Fruit fly (Drosophila melanogaster) whole organism, embryonic: ENCODE measurements around the gene CG12116.

ENCODE experiments used
- Atf3 ChIP-seq: fragments of 200-800 bp; sonication (Bioruptor generic); optimal IDR thresholded peaks from 3 replicates; lab custom pipeline; 2016; ENCODE audit warnings: missing biosample characterization, missing genetic modification characterization
- BtbVII ChIP-seq: fragments of 200-800 bp; sonication (Bioruptor generic); optimal IDR thresholded peaks from 3 replicates; lab custom pipeline; 2017; ENCODE audit warnings: missing biosample characterization, mild to moderate bottlenecking, missing genetic modification characterization
- CG10565 ChIP-seq: fragments of 200-800 bp; sonication (Bioruptor generic); optimal IDR thresholded peaks from 3 replicates; lab custom pipeline; 2016; ENCODE audit warnings: missing biosample characterization, mild to moderate bottlenecking, missing genetic modification characterization
- CG12104 ChIP-seq: fragments of 200-800 bp; sonication (Bioruptor generic); optimal IDR thresholded peaks from 3 replicates; lab custom pipeline; 2016; ENCODE audit warnings: missing biosample characterization, missing genetic modification characterization
- CG13287 ChIP-seq: fragments of 200-800 bp; sonication (Bioruptor generic); IDR thresholded peaks from 2 replicates; pipeline ENCODE4 v1.3.6; 2022; ENCODE audit warnings: missing biosample characterization, missing genetic modification characterization; ENCODE audit not compliant: partially characterized antibody
- CG17912 ChIP-seq: fragments of 200-800 bp; sonication (Bioruptor generic); optimal IDR thresholded peaks from 2 replicates; lab custom pipeline; 2018; ENCODE audit warnings: missing biosample characterization, mild to moderate bottlenecking, missing genetic modification characterization
- CG2199 ChIP-seq: fragments of 200-800 bp; sonication (Bioruptor generic); IDR thresholded peaks from 3 replicates; pipeline ENCODE4 v1.3.6; 2022; ENCODE audit warnings: missing biosample characterization, missing genetic modification characterization
- CG31388 ChIP-seq: fragments of 200-800 bp; sonication (Bioruptor generic); optimal IDR thresholded peaks from 2 replicates; lab custom pipeline; 2016; ENCODE audit warnings: missing biosample characterization, missing genetic modification characterization
- CG34376 ChIP-seq: fragments of 200-800 bp; sonication (Bioruptor generic); optimal IDR thresholded peaks from 2 replicates; lab custom pipeline; 2018; ENCODE audit warnings: missing biosample characterization, mild to moderate bottlenecking, missing genetic modification characterization
- CG3995 ChIP-seq: fragments of 200-800 bp; sonication (Bioruptor generic); optimal IDR thresholded peaks from 3 replicates; lab custom pipeline; 2016; ENCODE audit warnings: missing biosample characterization, missing genetic modification characterization
- CG4328 ChIP-seq: fragments of 200-800 bp; sonication (Bioruptor generic); optimal IDR thresholded peaks from 3 replicates; lab custom pipeline; 2017; ENCODE audit warnings: missing biosample characterization, missing genetic modification reagents, missing genetic modification characterization
- CG4707 ChIP-seq: fragments of 200-800 bp; sonication (Bioruptor generic); optimal IDR thresholded peaks from 2 replicates; lab custom pipeline; 2018; ENCODE audit warnings: missing biosample characterization, mild to moderate bottlenecking, missing genetic modification characterization, moderate library complexity
- CG5245 ChIP-seq: fragments of 200-800 bp; sonication (Bioruptor generic); optimal IDR thresholded peaks from 3 replicates; lab custom pipeline; 2016; ENCODE audit warnings: missing biosample characterization, missing genetic modification characterization
- CG7786 ChIP-seq: fragments of 200-800 bp; sonication (Bioruptor generic); optimal IDR thresholded peaks from 2 replicates; lab custom pipeline; 2016; ENCODE audit warnings: missing biosample characterization, missing genetic modification characterization
- CG7963 ChIP-seq: fragments of 200-800 bp; sonication (Bioruptor generic); IDR thresholded peaks from 3 replicates; pipeline ENCODE4 v1.3.6; 2022; ENCODE audit warnings: missing biosample characterization, missing genetic modification characterization; ENCODE audit not compliant: partially characterized antibody
- CG9215 ChIP-seq: fragments of 200-800 bp; sonication (Bioruptor generic); IDR thresholded peaks from 2 replicates; pipeline ENCODE4 v1.3.6; 2022; ENCODE audit warnings: missing biosample characterization, missing genetic modification characterization
- HLH54F ChIP-seq: fragments of 200-800 bp; sonication (Bioruptor generic); optimal IDR thresholded peaks from 3 replicates; lab custom pipeline; 2016; ENCODE audit warnings: missing biosample characterization, missing genetic modification characterization
- HmgZ ChIP-seq: fragments of 200-800 bp; sonication (Bioruptor generic); optimal IDR thresholded peaks from 2 replicates; lab custom pipeline; 2018; ENCODE audit warnings: missing biosample characterization, mild to moderate bottlenecking, missing genetic modification characterization
- Hmr ChIP-seq: fragments of 200-800 bp; sonication (Bioruptor generic); optimal IDR thresholded peaks from 3 replicates; lab custom pipeline; 2017; ENCODE audit warnings: mild to moderate bottlenecking, missing biosample characterization, missing genetic modification reagents, missing genetic modification characterization
- Hmx ChIP-seq: fragments of 200-800 bp; sonication (Bioruptor generic); optimal IDR thresholded peaks from 2 replicates; lab custom pipeline; 2016; ENCODE audit warnings: missing biosample characterization, missing genetic modification characterization
- Jarid2 ChIP-seq: fragments of 200-800 bp; sonication (Bioruptor generic); optimal IDR thresholded peaks from 3 replicates; lab custom pipeline; 2017; ENCODE audit warnings: mild to moderate bottlenecking, missing biosample characterization, missing genetic modification reagents, missing genetic modification characterization
- Lim3 ChIP-seq: fragments of 200-800 bp; sonication (Bioruptor generic); IDR thresholded peaks from 2 replicates; pipeline ENCODE4 v1.3.6; 2022; ENCODE audit warnings: missing biosample characterization, missing genetic modification characterization
- MTF-1 ChIP-seq: fragments of 200-800 bp; sonication (Bioruptor generic); optimal IDR thresholded peaks from 2 replicates; lab custom pipeline; 2018; ENCODE audit warnings: missing biosample characterization, mild to moderate bottlenecking, missing genetic modification characterization, borderline replicate concordance
- Rx ChIP-seq: fragments of 200-800 bp; sonication (Bioruptor generic); IDR thresholded peaks from 2 replicates; pipeline ENCODE4 v1.3.6; 2022; ENCODE audit warnings: missing biosample characterization, missing genetic modification characterization
- Sin3A ChIP-seq: fragments of >200 bp; optimal IDR thresholded peaks from 2 replicates; lab custom pipeline; 2018
- Tbp ChIP-seq: fragments of >200 bp; optimal IDR thresholded peaks from 2 replicates; lab custom pipeline; 2018; ENCODE audit warnings: missing biosample characterization, missing genetic modification characterization
- YL-1 ChIP-seq: fragments of 200-800 bp; sonication (Bioruptor generic); optimal IDR thresholded peaks from 3 replicates; lab custom pipeline; 2017; ENCODE audit warnings: missing biosample characterization, mild to moderate bottlenecking, missing genetic modification characterization
- ase ChIP-seq: fragments of 200-800 bp; sonication (Bioruptor generic); IDR thresholded peaks from 3 replicates; pipeline ENCODE4 v1.3.6; 2022; ENCODE audit warnings: missing biosample characterization, missing genetic modification characterization
- bbx ChIP-seq: fragments of 200-800 bp; sonication (Bioruptor generic); IDR thresholded peaks from 2 replicates; pipeline ENCODE4 v1.3.6; 2022; ENCODE audit warnings: missing biosample characterization, missing genetic modification characterization; ENCODE audit not compliant: partially characterized antibody
- bigmax ChIP-seq: fragments of 200-800 bp; sonication (Bioruptor generic); optimal IDR thresholded peaks from 2 replicates; lab custom pipeline; 2018; ENCODE audit warnings: missing biosample characterization, mild to moderate bottlenecking, missing genetic modification characterization
- corto ChIP-seq: fragments of 200-800 bp; sonication (Bioruptor generic); optimal IDR thresholded peaks from 2 replicates; lab custom pipeline; 2016; ENCODE audit warnings: missing biosample characterization, mild to moderate bottlenecking, missing genetic modification characterization, moderate library complexity
- dmrt99B ChIP-seq: fragments of 200-800 bp; sonication (Bioruptor generic); optimal IDR thresholded peaks from 2 replicates; lab custom pipeline; 2018; ENCODE audit warnings: missing biosample characterization, mild to moderate bottlenecking, missing genetic modification characterization, moderate library complexity
- gcm ChIP-seq: fragments of 200-800 bp; sonication (Bioruptor generic); optimal IDR thresholded peaks from 2 replicates; lab custom pipeline; 2019; ENCODE audit warnings: missing biosample characterization, mild to moderate bottlenecking, missing genetic modification characterization, moderate library complexity
- gcm2 ChIP-seq: fragments of 200-800 bp; sonication (Bioruptor generic); optimal IDR thresholded peaks from 2 replicates; lab custom pipeline; 2016; ENCODE audit warnings: missing biosample characterization, missing genetic modification characterization
- hkb ChIP-seq, 2 experiments: fragments of 200-800 bp in 1 of 2; fragments of >200 bp in 1 of 2; sonication (Bioruptor generic) in 1 of 2; IDR thresholded peaks in 1 of 2; optimal IDR thresholded peaks in 1 of 2; 2 replicates each; pipeline versions ENCODE4 v1.3.6 to Lab custom; 2017 to 2022; ENCODE audit warnings: missing biosample characterization in 1 of 2, missing genetic modification characterization in 1 of 2
- jigr1 ChIP-seq: fragments of 200-800 bp; sonication (Bioruptor generic); IDR thresholded peaks from 3 replicates; pipeline ENCODE4 v1.3.6; 2022; ENCODE audit warnings: missing biosample characterization, missing genetic modification characterization
- kah ChIP-seq: fragments of 200-800 bp; sonication (Bioruptor generic); optimal IDR thresholded peaks from 2 replicates; lab custom pipeline; 2018; ENCODE audit warnings: missing biosample characterization, mild to moderate bottlenecking, missing genetic modification characterization
- mirr ChIP-seq: fragments of 200-800 bp; sonication (Bioruptor generic); optimal IDR thresholded peaks from 3 replicates; lab custom pipeline; 2018; ENCODE audit warnings: missing biosample characterization, mild to moderate bottlenecking, missing genetic modification characterization
- nmo ChIP-seq: fragments of 200-800 bp; sonication (Bioruptor generic); optimal IDR thresholded peaks from 2 replicates; lab custom pipeline; 2018; ENCODE audit warnings: missing biosample characterization, mild to moderate bottlenecking, missing genetic modification characterization, moderate library complexity
- nom ChIP-seq: fragments of 200-800 bp; sonication (Bioruptor generic); optimal IDR thresholded peaks from 2 replicates; lab custom pipeline; 2017; ENCODE audit warnings: missing biosample characterization, missing genetic modification characterization, mild to moderate bottlenecking, moderate library complexity, missing genetic modification reagents
- otp ChIP-seq: fragments of 200-800 bp; sonication (Bioruptor generic); IDR thresholded peaks from 3 replicates; pipeline ENCODE4, ENCODE4 v1.3.6; 2022; ENCODE audit warnings: missing biosample characterization, missing genetic modification characterization
- pan ChIP-seq, 4 experiments: fragments of >200 bp in 3 of 4; fragments of 200-800 bp in 1 of 4; sonication (Bioruptor generic) in 1 of 4; optimal IDR thresholded peaks in 3 of 4; IDR thresholded peaks in 1 of 4; 2 replicates each; pipeline versions ENCODE4 v1.3.6 to Lab custom; 2017 to 2022; ENCODE audit warnings: missing biosample characterization in 2 of 4, missing genetic modification characterization in 2 of 4, mixed read lengths in 1 of 4
- sim ChIP-seq: fragments of 200-800 bp; sonication (Bioruptor generic); IDR thresholded peaks from 2 replicates; pipeline ENCODE4 v1.3.6; 2022; ENCODE audit warnings: missing biosample characterization, missing genetic modification characterization
- stwl ChIP-seq: fragments of 200-800 bp; sonication (Bioruptor generic); optimal IDR thresholded peaks from 3 replicates; lab custom pipeline; 2018; ENCODE audit warnings: missing biosample characterization, mild to moderate bottlenecking, missing genetic modification characterization, moderate library complexity
- tll ChIP-seq, 2 experiments: fragments of 200-800 bp in 1 of 2; fragments of >200 bp in 1 of 2; sonication (Bioruptor generic) in 1 of 2; optimal IDR thresholded peaks; 2 replicates each; lab custom pipeline; 2017 to 2019; ENCODE audit warnings: missing biosample characterization in 2 of 2, missing genetic modification characterization in 2 of 2, mild to moderate bottlenecking in 1 of 2, moderate library complexity in 1 of 2
- ttk ChIP-seq: fragments of 200-800 bp; sonication (Bioruptor generic); IDR thresholded peaks from 2 replicates; pipeline ENCODE4 v2.1.2; 2022; ENCODE audit warnings: missing biosample characterization, missing genetic modification characterization
- tx ChIP-seq: fragments of 200-800 bp; sonication (Bioruptor generic); optimal IDR thresholded peaks from 2 replicates; lab custom pipeline; 2016; ENCODE audit warnings: missing biosample characterization, missing genetic modification characterization
- vfl ChIP-seq: fragments of 200-800 bp; sonication (Bioruptor generic); optimal IDR thresholded peaks from 2 replicates; lab custom pipeline; 2016; ENCODE audit warnings: missing biosample characterization, missing genetic modification characterization
- zfh2 ChIP-seq: fragments of 200-800 bp; sonication (Bioruptor generic); optimal IDR thresholded peaks from 2 replicates; lab custom pipeline; 2016; ENCODE audit warnings: missing biosample characterization, missing genetic modification characterization

Gene CG12116

DNA sequence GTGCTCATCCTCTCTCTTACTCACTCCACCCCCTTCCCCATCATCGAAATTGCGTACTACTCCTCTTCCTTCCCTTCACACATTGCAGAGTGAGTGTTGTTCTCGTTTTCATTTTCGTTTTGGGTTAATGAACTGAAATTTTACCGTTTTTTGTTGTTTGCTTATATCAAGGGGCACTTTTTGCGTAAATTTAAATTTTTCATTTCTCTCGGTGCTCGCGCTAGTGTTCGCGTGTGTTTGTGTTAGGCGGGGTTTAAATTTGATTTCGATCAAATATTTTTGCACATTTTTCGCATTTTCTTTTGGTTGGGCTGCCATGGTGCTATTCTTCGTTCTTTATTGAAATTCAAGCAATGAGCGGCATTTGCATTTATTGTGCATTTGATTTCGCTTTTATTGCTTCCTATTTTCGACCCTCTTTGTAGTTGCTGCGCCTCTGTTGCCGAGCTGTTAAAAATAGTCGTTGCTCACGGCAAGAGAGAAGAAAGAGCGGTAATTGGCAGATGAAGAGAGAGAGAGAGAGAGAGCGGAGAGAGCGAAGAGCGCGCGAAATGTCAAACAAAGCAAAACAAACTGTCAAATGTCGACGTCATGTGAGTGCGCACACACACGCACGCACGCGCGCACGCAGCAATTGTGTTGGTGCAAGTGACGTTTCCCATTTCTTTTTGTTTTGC, 47.9 kb downstream of the CG12116 start (continued):
- TF ChIP-seq ttk (GFP tag; lab: Robert Waterston, UW) (no peak), Hmx (no peak), nom (peak; percentile 91), pan (optimal IDR thresholded peaks at IDR 0.05; lab: Kevin White, UChicago) (no peak), pan (GFP tag; optimal IDR thresholded peaks at IDR 0.05 in 1 of 2, IDR thresholded peaks at IDR 0.05 in 1 of 2) (peak in 1 of 2 experiments; percentile 9), jigr1 (GFP tag; lab: Robert Waterston, UW) (no peak), CG12104 (GFP tag; lab: Kevin White, UChicago) (no peak), vfl (GFP tag; lab: Kevin White, UChicago) (no peak), otp (GFP tag; lab: Robert Waterston, UW) (no peak; the same call in 2 of the 3 replicates), YL-1 (peak; percentile 17), CG17912 (GFP tag; lab: Kevin White, UChicago) (no peak), bigmax (GFP tag; lab: Kevin White, UChicago) (no peak), Lim3 (GFP tag; lab: Robert Waterston, UW) (no peak), Jarid2 (GFP tag; lab: Kevin White, UChicago) (no peak), Sin3A (lab: Kevin White, UChicago) (no peak), nmo (GFP tag; lab: Kevin White, UChicago) (no peak), zfh2 (GFP tag; lab: Kevin White, UChicago) (no peak), stwl (tag; lab: Kevin White, UChicago) (peak; percentile 60), Hmr (no peak), MTF-1 (GFP tag; lab: Kevin White, UChicago) (peak; percentile 29), tx (GFP tag; lab: Kevin White, UChicago) (no peak), corto (GFP tag; lab: Kevin White, UChicago) (peak; percentile 40), CG4707 (GFP tag; lab: Kevin White, UChicago) (no peak), CG34376 (peak; percentile 30), ase (GFP tag; lab: Robert Waterston, UW) (no peak), CG10565 (GFP tag; lab: Kevin White, UChicago) (no peak), CG9215 (GFP tag; lab: Robert Waterston, UW) (no peak), sim (GFP tag; lab: Robert Waterston, UW) (0 out of 2 replicates have a peak, but pooled peaks have one; percentile 39), gcm (GFP tag; lab: Kevin White, UChicago) (peak; percentile 14), HLH54F (GFP tag; lab: Kevin White, UChicago) (no peak), CG13287 (GFP tag; lab: Robert Waterston, UW) (peak; percentile 39), CG4328 (GFP tag; lab: Kevin White, UChicago) (no peak), CG3995 (GFP tag; lab: Kevin White, UChicago) (no peak), CG5245 (GFP tag; lab: Kevin White, UChicago) (no peak), hkb (optimal IDR thresholded peaks at IDR 0.05; lab: Kevin White, UChicago) (no peak), hkb (GFP tag; IDR thresholded peaks at IDR 0.05; lab: Robert Waterston, UW) (0 out of 2 replicates have a peak, but pooled peaks have one; percentile 30), CG7786 (GFP tag; lab: Kevin White, UChicago) (no peak), Tbp (no peak), mirr (GFP tag; lab: Kevin White, UChicago) (no peak), CG31388 (no peak), gcm2 (GFP tag; lab: Kevin White, UChicago) (no peak), CG7963 (GFP tag; lab: Robert Waterston, UW) (no peak), tll (GFP tag; optimal IDR thresholded peaks at IDR 0.05; lab: Kevin White, UChicago) (no peak), Atf3 (GFP tag; lab: Kevin White, UChicago) (no peak), BtbVII (GFP tag; lab: Kevin White, UChicago) (peak; percentile 49), dmrt99B (tag; lab: Kevin White, UChicago) (no peak), CG2199 (GFP tag; lab: Robert Waterston, UW) (0 out of 3 replicates have a peak, but pooled peaks have one; percentile 50), kah (GFP tag; lab: Kevin White, UChicago) (peak; percentile 27), bbx (no peak), Rx (GFP tag; lab: Robert Waterston, UW) (no peak), HmgZ (tag; lab: Kevin White, UChicago) (no peak)
